Worm (Caenorhabditis elegans) whole organism, L4 larva: ENCODE results near the gene fbxb-40.

ENCODE experiments used
- fos-1 ChIP-seq: fragments of 150-350 bp; optimal IDR thresholded peaks from 2 replicates; lab custom pipeline; 2014; ENCODE audit warnings: missing biosample characterization, missing genetic modification characterization
- hmg-1.1 ChIP-seq: fragments of 200-800 bp; sonication (Bioruptor generic); IDR thresholded peaks from 2 replicates; pipeline ENCODE4 v1.3.6; 2022; ENCODE audit warnings: missing genetic modification reagents, missing genetic modification characterization, missing compliant biosample characterization
- lin-1 ChIP-seq: fragments of 200-800 bp; sonication (Bioruptor generic); IDR thresholded peaks from 2 replicates; pipeline ENCODE4 v1.3.6; 2022; ENCODE audit warnings: missing genetic modification reagents, missing genetic modification characterization, missing compliant biosample characterization
- lsy-2 ChIP-seq, 2 experiments: fragments of 150-350 bp in 1 of 2; sonication (generic microtip) in 1 of 2; optimal IDR thresholded peaks; 2 replicates each; lab custom pipeline; 2014 to 2017; ENCODE audit warnings: missing biosample characterization in 2 of 2, missing genetic modification characterization in 2 of 2
- madf-5 ChIP-seq, 2 experiments: fragments of 200-800 bp; sonication (Bioruptor generic); IDR thresholded peaks; 2 replicates each; pipeline ENCODE4 v1.3.6; 2022; ENCODE audit warnings: missing compliant biosample characterization in 2 of 2, missing genetic modification characterization in 2 of 2
- nhr-41 ChIP-seq: fragments of 200-800 bp; sonication (Bioruptor generic); IDR thresholded peaks from 2 replicates; pipeline ENCODE4 v1.3.6; 2022; ENCODE audit warnings: missing genetic modification reagents, missing genetic modification characterization, missing compliant biosample characterization
- nhr-77 ChIP-seq: fragments of 150-350 bp; optimal IDR thresholded peaks from 2 replicates; lab custom pipeline; 2014; ENCODE audit warnings: missing biosample characterization, missing genetic modification characterization
- pqm-1 ChIP-seq: sonication (generic microtip); optimal IDR thresholded peaks from 2 replicates; lab custom pipeline; 2017; ENCODE audit warnings: missing biosample characterization, missing genetic modification characterization
- skn-1 ChIP-seq: fragments of 150-350 bp; optimal IDR thresholded peaks from 2 replicates; lab custom pipeline; 2014; ENCODE audit warnings: missing biosample characterization, missing genetic modification characterization
- snpc-4 ChIP-seq: fragments of 150-350 bp; optimal IDR thresholded peaks from 2 replicates; lab custom pipeline; 2014; ENCODE audit warnings: missing biosample characterization, missing genetic modification characterization

ce11 chrII:999493-999892, 50.3 kb downstream of the fbxb-40 start, which contains the start of gene fbxb-29:
- TF ChIP-seq nhr-77 (tag; lab: Kevin White, UChicago) = no peak
- no peak for TF ChIP-seq fos-1 (tag; lab: Kevin White, UChicago)
- TF ChIP-seq madf-5 (GFP tag; IDR thresholded peaks at IDR 0.05; lab: Robert Waterston, UW) = no peak
- no peak for TF ChIP-seq lsy-2 (tag; optimal IDR thresholded peaks at IDR 0.05; lab: Kevin White, UChicago)
- TF ChIP-seq snpc-4 (tag; lab: Kevin White, UChicago) = no peak
- no peak for TF ChIP-seq hmg-1.1 (GFP tag; lab: Robert Waterston, UW)
- TF ChIP-seq pqm-1 (tag; lab: Kevin White, UChicago) = no peak
- no peak for TF ChIP-seq skn-1
- TF ChIP-seq lin-1 (GFP tag; lab: Robert Waterston, UW) = no peak
- no peak for TF ChIP-seq nhr-41
